Worm (Caenorhabditis elegans) whole organism, L2 larva: Measurements from ENCODE around the gene dcs-1.

Source experiments
- aly-2 ChIP-seq: fragments of 150-350 bp; optimal IDR thresholded peaks from 2 replicates; lab custom pipeline; 2014; ENCODE audit warnings: missing biosample characterization, missing genetic modification characterization
- elt-3 ChIP-seq: sonication (generic microtip); optimal IDR thresholded peaks from 2 replicates; lab custom pipeline; 2017; ENCODE audit warnings: missing biosample characterization, missing genetic modification characterization
- lin-39 ChIP-seq: fragments of 150-350 bp; optimal IDR thresholded peaks from 2 replicates; lab custom pipeline; 2014; ENCODE audit warnings: missing biosample characterization, missing genetic modification reagents, missing genetic modification characterization
- lsy-2 ChIP-seq, 2 experiments: fragments of 150-350 bp in 1 of 2; sonication (generic microtip) in 1 of 2; optimal IDR thresholded peaks; 2 replicates each; lab custom pipeline; 2014 to 2017; ENCODE audit warnings: missing biosample characterization in 2 of 2, missing genetic modification characterization in 2 of 2
- nhr-25 ChIP-seq: fragments of 150-350 bp; sonication (generic microtip); optimal IDR thresholded peaks from 3 replicates; lab custom pipeline; 2014; ENCODE audit warnings: missing biosample characterization, missing genetic modification characterization
- unc-39 ChIP-seq: fragments of 150-350 bp; optimal IDR thresholded peaks from 2 replicates; lab custom pipeline; 2014; ENCODE audit warnings: missing biosample characterization, missing genetic modification characterization
- zag-1 ChIP-seq: fragments of 150-350 bp; optimal IDR thresholded peaks from 2 replicates; lab custom pipeline; 2014; ENCODE audit warnings: missing biosample characterization, missing genetic modification characterization

DNA sequence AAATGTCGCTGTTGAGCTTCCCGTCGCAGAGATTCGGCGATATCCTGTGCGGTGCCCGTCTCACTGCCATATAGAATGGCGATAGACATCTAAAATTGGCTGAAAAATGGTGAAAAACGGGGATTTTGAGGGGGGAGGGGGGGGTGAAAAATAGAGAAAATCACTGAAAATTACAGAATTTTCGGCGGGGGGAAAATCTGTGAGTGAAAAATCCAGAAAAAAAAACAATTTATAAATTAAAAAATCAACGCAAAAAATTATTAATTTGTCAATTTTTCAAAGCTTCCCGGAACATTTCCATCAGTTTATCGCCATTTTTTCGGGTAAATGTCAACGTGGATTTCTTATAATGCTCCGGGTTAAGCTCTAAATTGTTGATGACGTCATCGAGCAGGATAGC, 2.9 kb downstream of the dcs-1 start, which contains the start of gene fre-1:
- TF ChIP-seq nhr-25 (tag; lab: Kevin White, UChicago) (no peak), unc-39 (tag; lab: Kevin White, UChicago) (no peak), elt-3 (tag; lab: Kevin White, UChicago) (no peak), zag-1 (tag; lab: Kevin White, UChicago) (no peak), aly-2 (tag; lab: Kevin White, UChicago) (no peak), lin-39 (tag; lab: Kevin White, UChicago) (no peak), lsy-2 (tag; optimal IDR thresholded peaks at IDR 0.05; lab: Kevin White, UChicago) (no peak)
